Worm (Caenorhabditis elegans): ENCODE results near the gene F10D7.4.
A peak's percentile ranks its signal among the peaks of the same experiment; 100 is the strongest.

Gene F10D7.4

ce11 chrX:17401264-17401663 lies 19.4 kb upstream of the F10D7.4 start, which contains the start of gene F11C7.6:
Gene F11C7.6, plus strand, starts transcription at chrX:17401564.
- TF ChIP-seq tbx-8 (GFP tag; optimal IDR thresholded peaks at IDR 0.05), result no peak
- TF ChIP-seq ceh-39 (tag; optimal IDR thresholded peaks at IDR 0.05), result no peak
- TF ChIP-seq nhr-76 (tag; optimal IDR thresholded peaks at IDR 0.05), result no peak
- TF ChIP-seq ceh-43 (GFP tag; optimal IDR thresholded peaks at IDR 0.05), result no peak
- TF ChIP-seq lsy-2 (tag; optimal IDR thresholded peaks at IDR 0.05), result no peak
- no peak for TF ChIP-seq pha-4 (tag; optimal IDR thresholded peaks at IDR 0.05)
- TF ChIP-seq unc-39 (tag; optimal IDR thresholded peaks at IDR 0.05), result no peak
- TF ChIP-seq ces-1 (GFP tag; optimal IDR thresholded peaks at IDR 0.05), result no peak
- no peak for TF ChIP-seq cnd-1 (tag; optimal IDR thresholded peaks at IDR 0.05)
- no peak for TF ChIP-seq ztf-11 (tag; optimal IDR thresholded peaks at IDR 0.05)
- TF ChIP-seq nhr-237 (tag; optimal IDR thresholded peaks at IDR 0.05), result no peak
- TF ChIP-seq lin-32 (GFP tag; optimal IDR thresholded peaks at IDR 0.05), result no peak
- TF ChIP-seq bed-3 (GFP tag; optimal IDR thresholded peaks at IDR 0.05), result no peak
- no peak for TF ChIP-seq mls-2 (tag; optimal IDR thresholded peaks at IDR 0.05)
- no peak for TF ChIP-seq nhr-28 (tag; optimal IDR thresholded peaks at IDR 0.05)
- no peak for TF ChIP-seq snpc-4 (tag; optimal IDR thresholded peaks at IDR 0.05)
- TF ChIP-seq ham-2 (GFP tag; optimal IDR thresholded peaks at IDR 0.05), result no peak
- TF ChIP-seq mep-1 (tag; optimal IDR thresholded peaks at IDR 0.05), result no peak
- no peak for TF ChIP-seq ceh-83 (GFP tag; optimal IDR thresholded peaks at IDR 0.05)

DNA sequence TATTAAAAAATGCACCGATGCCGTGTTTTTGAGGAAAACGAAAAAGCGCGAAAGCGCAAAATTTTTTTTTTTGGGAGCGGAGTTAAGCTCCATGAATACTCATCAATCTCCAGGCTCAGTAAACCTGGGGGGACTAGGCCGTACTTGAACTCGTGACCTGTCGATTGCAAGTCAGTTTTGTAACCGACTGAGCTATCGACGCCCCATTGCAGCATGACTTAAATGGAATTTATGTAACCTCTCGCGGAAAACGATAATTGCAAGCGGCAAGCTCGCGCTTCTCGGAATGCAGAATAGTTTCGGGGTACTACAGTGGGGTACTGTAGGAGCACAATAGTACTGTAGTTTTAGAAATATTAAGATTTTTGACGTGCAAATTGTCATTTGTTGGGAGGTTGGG lies 18.6 kb upstream of the F10D7.4 start:
- TF ChIP-seq lin-13 (tag; optimal IDR thresholded peaks at IDR 0.05) (no peak), pha-4 (tag; optimal IDR thresholded peaks at IDR 0.05) (no peak), elt-1 (tag; optimal IDR thresholded peaks at IDR 0.05; ENCODE audit: borderline replicate concordance, insufficient read depth) (no peak), elt-3 (tag; optimal IDR thresholded peaks at IDR 0.05) (no peak), ztf-11 (tag; optimal IDR thresholded peaks at IDR 0.05) (no peak), unc-120 (tag; optimal IDR thresholded peaks at IDR 0.05; ENCODE audit: poor library complexity, severe bottlenecking) (no peak)

- TF ChIP-seq elt-1 (tag; optimal IDR thresholded peaks at IDR 0.05; ENCODE audit: borderline replicate concordance, insufficient read depth), result no peak
- no peak for TF ChIP-seq bed-3 (GFP tag; optimal IDR thresholded peaks at IDR 0.05)
- no peak for TF ChIP-seq pha-4 (tag; optimal IDR thresholded peaks at IDR 0.05)
- TF ChIP-seq ceh-43 (GFP tag; optimal IDR thresholded peaks at IDR 0.05), result no peak
- no peak for TF ChIP-seq nhr-76 (tag; optimal IDR thresholded peaks at IDR 0.05)
- TF ChIP-seq ham-2 (GFP tag; optimal IDR thresholded peaks at IDR 0.05), result no peak
These were observed 16.4 kb upstream of the F10D7.4 start, which contains the start of gene F11C7.7 for ce11 chrX:17398293-17398692. Gene F11C7.7, plus strand, starts transcription at chrX:17398593.

ce11 chrX:17396456-17396855 lies 14.6 kb upstream of the F10D7.4 start, which contains the start of the genes vap-1 and F11C7.2:
Gene vap-1, minus strand, starts transcription at chrX:17396556.
Gene F11C7.2, plus strand, starts transcription at chrX:17396814.
- TF ChIP-seq cnd-1 (tag; optimal IDR thresholded peaks at IDR 0.05) (no peak), blmp-1 (tag; optimal IDR thresholded peaks at IDR 0.05) (no peak), ceh-83 (GFP tag; optimal IDR thresholded peaks at IDR 0.05) (no peak), mep-1 (tag; optimal IDR thresholded peaks at IDR 0.05) (no peak), ztf-11 (tag; optimal IDR thresholded peaks at IDR 0.05) (no peak), tbx-8 (GFP tag; optimal IDR thresholded peaks at IDR 0.05) (no peak)

DNA sequence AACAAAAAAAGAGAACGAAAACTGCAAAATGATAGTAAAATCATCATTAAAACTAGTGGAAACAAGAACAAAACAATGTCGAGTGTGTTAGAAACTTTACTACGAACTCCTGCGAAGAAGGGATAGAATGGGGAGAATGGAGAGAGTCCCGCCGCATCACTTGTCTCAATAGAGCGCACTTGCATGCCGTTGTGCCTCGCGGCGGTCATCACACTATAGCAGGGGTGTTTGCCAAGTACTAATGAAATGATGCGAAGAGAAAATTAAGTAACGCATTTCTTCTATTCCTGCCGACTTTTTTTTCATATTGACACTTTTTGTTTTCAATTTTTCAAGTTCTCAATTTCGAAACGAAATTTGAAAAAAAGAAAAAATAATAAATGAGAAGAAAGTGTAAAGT lies 10.3 kb upstream of the F10D7.4 start:
- TF ChIP-seq mep-1 (tag; optimal IDR thresholded peaks at IDR 0.05) (peak; percentile 94), pha-4 (tag; optimal IDR thresholded peaks at IDR 0.05) (peak; percentile 79), hlh-1 (tag; optimal IDR thresholded peaks at IDR 0.05) (peak; percentile 74), unc-39 (tag; optimal IDR thresholded peaks at IDR 0.05) (no peak), flh-1 (GFP tag; optimal IDR thresholded peaks at IDR 0.05) (no peak), cnd-1 (tag; optimal IDR thresholded peaks at IDR 0.05) (peak; percentile 2), ceh-43 (GFP tag; optimal IDR thresholded peaks at IDR 0.05) (no peak), bed-3 (GFP tag; optimal IDR thresholded peaks at IDR 0.05) (no peak), ztf-11 (tag; optimal IDR thresholded peaks at IDR 0.05) (no peak), nhr-2 (tag; optimal IDR thresholded peaks at IDR 0.05) (no peak), zip-8 (tag; optimal IDR thresholded peaks at IDR 0.05) (no peak), nhr-237 (tag; optimal IDR thresholded peaks at IDR 0.05) (peak; percentile 62), nhr-12 (tag; optimal IDR thresholded peaks at IDR 0.05) (no peak), lin-32 (GFP tag; optimal IDR thresholded peaks at IDR 0.05) (no peak), ces-1 (GFP tag; optimal IDR thresholded peaks at IDR 0.05) (peak; percentile 91), lsy-2 (tag; optimal IDR thresholded peaks at IDR 0.05) (peak; percentile 49), nhr-76 (tag; optimal IDR thresholded peaks at IDR 0.05) (no peak), ham-2 (GFP tag; optimal IDR thresholded peaks at IDR 0.05) (no peak), ceh-39 (tag; optimal IDR thresholded peaks at IDR 0.05) (no peak), elt-3 (tag; optimal IDR thresholded peaks at IDR 0.05) (no peak), tbx-8 (GFP tag; optimal IDR thresholded peaks at IDR 0.05) (no peak), lin-13 (tag; optimal IDR thresholded peaks at IDR 0.05) (peak; percentile 74), snpc-4 (tag; optimal IDR thresholded peaks at IDR 0.05) (no peak), drap-1 (GFP tag; optimal IDR thresholded peaks at IDR 0.05) (no peak), nhr-28 (tag; optimal IDR thresholded peaks at IDR 0.05) (no peak), elt-1 (tag; optimal IDR thresholded peaks at IDR 0.05; ENCODE audit: borderline replicate concordance, insufficient read depth) (no peak), sem-2 (GFP tag; optimal IDR thresholded peaks at IDR 0.05) (no peak), sptf-1 (tag; optimal IDR thresholded peaks at IDR 0.05) (peak; percentile 28), unc-120 (tag; optimal IDR thresholded peaks at IDR 0.05; ENCODE audit: poor library complexity, severe bottlenecking) (peak; percentile 49), blmp-1 (tag; optimal IDR thresholded peaks at IDR 0.05) (no peak), mab-5 (tag; optimal IDR thresholded peaks at IDR 0.05) (no peak), mls-2 (tag; optimal IDR thresholded peaks at IDR 0.05) (no peak), M03D4.4 (tag; optimal IDR thresholded peaks at IDR 0.05) (no peak), ceh-83 (GFP tag; optimal IDR thresholded peaks at IDR 0.05) (no peak), unc-62 (GFP tag; optimal IDR thresholded peaks at IDR 0.05) (no peak)
